Worm (Caenorhabditis elegans) whole organism, young adult: ENCODE data around the gene Y37E11AM.3.

Source experiments
- F55B11.4 ChIP-seq: sonication (generic microtip); optimal IDR thresholded peaks from 2 replicates; lab custom pipeline; 2016; ENCODE audit warnings: missing compliant biosample characterization, missing genetic modification characterization, borderline replicate concordance; ENCODE audit not compliant: insufficient read depth
- F57A8.1 ChIP-seq: fragments of 200-800 bp; sonication (Bioruptor generic); optimal IDR thresholded peaks from 2 replicates; lab custom pipeline; 2018; ENCODE audit warnings: mild to moderate bottlenecking, missing genetic modification characterization, moderate library complexity, missing compliant biosample characterization
- T26A5.8 ChIP-seq: sonication (generic microtip); optimal IDR thresholded peaks from 2 replicates; lab custom pipeline; 2016; ENCODE audit warnings: missing genetic modification characterization, missing compliant biosample characterization
- attf-3 ChIP-seq: fragments of 200-800 bp; sonication (Bioruptor generic); conservative IDR thresholded peaks from 2 replicates; pipeline ENCODE4 v1.3.6; 2022; ENCODE audit warnings: missing genetic modification reagents, missing genetic modification characterization, missing compliant biosample characterization
- egl-44 ChIP-seq: fragments of 200-800 bp; sonication (Bioruptor generic); IDR thresholded peaks from 2 replicates; pipeline ENCODE4 v1.3.6; 2022; ENCODE audit warnings: missing genetic modification reagents, missing genetic modification characterization, missing compliant biosample characterization
- madf-10 ChIP-seq: sonication (generic microtip); optimal IDR thresholded peaks from 2 replicates; lab custom pipeline; 2016; ENCODE audit warnings: mild to moderate bottlenecking, missing genetic modification characterization, missing compliant biosample characterization
- mel-28 ChIP-seq: sonication (generic microtip); optimal IDR thresholded peaks from 2 replicates; lab custom pipeline; 2016; ENCODE audit warnings: borderline replicate concordance, mild to moderate bottlenecking, missing genetic modification characterization, missing compliant biosample characterization
- nhr-179 ChIP-seq: sonication (generic microtip); optimal IDR thresholded peaks from 2 replicates; lab custom pipeline; 2016; ENCODE audit warnings: mild to moderate bottlenecking, missing genetic modification characterization, missing compliant biosample characterization
- repo-1 ChIP-seq: sonication (generic microtip); optimal IDR thresholded peaks from 2 replicates; lab custom pipeline; 2017; ENCODE audit warnings: mild to moderate bottlenecking, missing genetic modification characterization, missing compliant biosample characterization
- snpc-1.3 ChIP-seq: sonication (generic microtip); optimal IDR thresholded peaks from 2 replicates; lab custom pipeline; 2017; ENCODE audit warnings: missing genetic modification characterization, mild to moderate bottlenecking, missing compliant biosample characterization, antibody characterized with exemption, moderate library complexity, missing genotype, missing genetic modification reagents; ENCODE audit not compliant: insufficient read depth
- snpc-3.4 ChIP-seq: sonication (generic microtip); optimal IDR thresholded peaks from 2 replicates; lab custom pipeline; 2017; ENCODE audit warnings: missing genetic modification characterization, mild to moderate bottlenecking, missing compliant biosample characterization, antibody characterized with exemption, moderate library complexity, missing genotype, missing genetic modification reagents
- sptf-2 ChIP-seq: fragments of 200-800 bp; sonication (Bioruptor generic); optimal IDR thresholded peaks from 2 replicates; lab custom pipeline; 2018; ENCODE audit warnings: mild to moderate bottlenecking, missing genetic modification characterization, missing compliant biosample characterization
- tbx-9 ChIP-seq: sonication (generic microtip); optimal IDR thresholded peaks from 2 replicates; lab custom pipeline; 2016; ENCODE audit warnings: borderline replicate concordance, missing genetic modification characterization, inconsistent platforms, missing compliant biosample characterization

The Y37E11AM.3 gene

ce11 chrIV:3667796-3668195, 51.2 kb downstream of the Y37E11AM.3 start:
- TF ChIP-seq F55B11.4 (tag; lab: Kevin White, UChicago) (no peak), madf-10 (no peak)

ce11 chrIV:3666543-3666942, 52.4 kb downstream of the Y37E11AM.3 start:
- no peak for TF ChIP-seq tbx-9 (tag; lab: Kevin White, UChicago)
- TF ChIP-seq repo-1, result no peak
- TF ChIP-seq F57A8.1 (GFP tag; lab: Kevin White, UChicago), result no peak
- TF ChIP-seq mel-28 (tag; lab: Kevin White, UChicago), result no peak
- no peak for TF ChIP-seq sptf-2 (GFP tag; lab: Kevin White, UChicago)
- no peak for TF ChIP-seq T26A5.8 (tag; lab: Kevin White, UChicago)
- no peak for TF ChIP-seq egl-44 (GFP tag; lab: Robert Waterston, UW)
- no peak for TF ChIP-seq snpc-3.4 (tag; lab: Kevin White, UChicago)
- no peak for TF ChIP-seq attf-3 (GFP tag; lab: Robert Waterston, UW)
- no peak for TF ChIP-seq snpc-1.3
- TF ChIP-seq nhr-179, result no peak
